Fruit fly (Drosophila melanogaster) whole organism, wandering third instar larva: Measurements from ENCODE around the gene tai.
A peak's percentile ranks its signal among the peaks of the same experiment; 100 is the strongest.

ENCODE experiments used
- Abd-B ChIP-seq: fragments of >200 bp; optimal IDR thresholded peaks from 2 replicates; lab custom pipeline; 2017; ENCODE audit warnings: missing biosample characterization, missing genetic modification characterization
- CG32264 ChIP-seq: fragments of 200-800 bp; sonication (Bioruptor generic); optimal IDR thresholded peaks from 2 replicates; lab custom pipeline; 2016; ENCODE audit warnings: missing biosample characterization, missing genetic modification characterization
- CG9705 ChIP-seq: fragments of 200-800 bp; sonication (Bioruptor generic); optimal IDR thresholded peaks from 2 replicates; lab custom pipeline; 2018; ENCODE audit warnings: missing biosample characterization, mild to moderate bottlenecking, missing genetic modification characterization
- CrebA ChIP-seq: fragments of 200-800 bp; sonication (Bioruptor generic); optimal IDR thresholded peaks from 2 replicates; lab custom pipeline; 2016; ENCODE audit warnings: missing biosample characterization, mild to moderate bottlenecking, missing genetic modification characterization, borderline replicate concordance
- Dfd ChIP-seq: fragments of >200 bp; optimal IDR thresholded peaks from 2 replicates; lab custom pipeline; 2017; ENCODE audit warnings: missing biosample characterization, missing genetic modification characterization
- Dif ChIP-seq: fragments of 200-275, 200-300 bp; sonication (Bioruptor generic); optimal IDR thresholded peaks from 2 replicates; lab custom pipeline; 2018; ENCODE audit warnings: missing biosample characterization, missing genetic modification characterization; ENCODE audit not compliant: partially characterized antibody
- GATAd ChIP-seq: sonication (Bioruptor generic); optimal IDR thresholded peaks from 2 replicates; lab custom pipeline; 2016; ENCODE audit warnings: missing biosample characterization, missing genetic modification characterization
- HLH106 ChIP-seq: fragments of 200-800 bp; optimal IDR thresholded peaks from 3 replicates; lab custom pipeline; 2019; ENCODE audit warnings: missing biosample characterization, mild to moderate bottlenecking, missing genetic modification characterization, moderate library complexity
- Hnf4 ChIP-seq: fragments of 200-800 bp; sonication (Bioruptor generic); optimal IDR thresholded peaks from 2 replicates; lab custom pipeline; 2016; ENCODE audit warnings: missing biosample characterization, mild to moderate bottlenecking, missing genetic modification characterization
- Hr78 ChIP-seq: fragments of >200 bp; optimal IDR thresholded peaks from 2 replicates; lab custom pipeline; 2017; ENCODE audit warnings: missing biosample characterization, missing genetic modification characterization
- Hr83 ChIP-seq: fragments of 200-300 bp; sonication (Bioruptor generic); optimal IDR thresholded peaks from 2 replicates; lab custom pipeline; 2016; ENCODE audit warnings: missing biosample characterization, mild to moderate bottlenecking, missing genetic modification characterization, moderate library complexity; ENCODE audit not compliant: poor library complexity, severe bottlenecking
- Jra ChIP-seq: sonication (Bioruptor generic); optimal IDR thresholded peaks from 2 replicates; lab custom pipeline; 2016; ENCODE audit warnings: missing biosample characterization, missing genetic modification characterization
- Mio ChIP-seq: sonication (Bioruptor generic); optimal IDR thresholded peaks from 2 replicates; lab custom pipeline; 2016; ENCODE audit warnings: missing biosample characterization, missing genetic modification characterization
- Myc ChIP-seq: fragments of >200 bp; optimal IDR thresholded peaks from 2 replicates; lab custom pipeline; 2017
- N ChIP-seq: fragments of >200 bp; optimal IDR thresholded peaks from 2 replicates; lab custom pipeline; 2018; ENCODE audit warnings: missing biosample characterization, missing external identifiers, missing genetic modification characterization
- OdsH ChIP-seq: fragments of 200-800 bp; sonication (Bioruptor generic); optimal IDR thresholded peaks from 2 replicates; lab custom pipeline; 2016; ENCODE audit warnings: missing biosample characterization, mild to moderate bottlenecking, missing genetic modification characterization
- Rel ChIP-seq, 2 experiments: fragments of 200-800 bp; sonication (Bioruptor generic) in 1 of 2; optimal IDR thresholded peaks; 2 replicates in 1 of 2; 3 replicates in 1 of 2; lab custom pipeline; 2016 to 2019; ENCODE audit warnings: mild to moderate bottlenecking in 2 of 2, missing biosample characterization in 2 of 2, missing genetic modification characterization in 2 of 2, moderate library complexity in 1 of 2
- Sp1 ChIP-seq: fragments of 200-800 bp; sonication (Bioruptor generic); optimal IDR thresholded peaks from 3 replicates; lab custom pipeline; 2019; ENCODE audit warnings: missing biosample characterization, mild to moderate bottlenecking, missing genetic modification characterization, moderate library complexity
- Vsx2 ChIP-seq: fragments of 200-300, 225-300 bp; sonication (Bioruptor generic); optimal IDR thresholded peaks from 2 replicates; lab custom pipeline; 2018; ENCODE audit warnings: missing biosample characterization, missing genetic modification characterization; ENCODE audit not compliant: partially characterized antibody
- br ChIP-seq: fragments of 200-800 bp; sonication (Bioruptor generic); optimal IDR thresholded peaks from 2 replicates; lab custom pipeline; 2016; ENCODE audit warnings: missing biosample characterization, missing genetic modification characterization
- brk ChIP-seq: fragments of 200-800 bp; sonication (Bioruptor generic); optimal IDR thresholded peaks from 2 replicates; lab custom pipeline; 2016; ENCODE audit warnings: missing biosample characterization, mild to moderate bottlenecking, missing genetic modification characterization
- dl ChIP-seq, 2 experiments: fragments of 175-275, 200-275 bp in 1 of 2; fragments of 200-275 bp in 1 of 2; sonication (Bioruptor generic); optimal IDR thresholded peaks; lab custom pipeline; 2018; ENCODE audit warnings: mild to moderate bottlenecking in 2 of 2, missing biosample characterization in 2 of 2, missing genetic modification characterization in 2 of 2, moderate library complexity in 2 of 2; ENCODE audit not compliant: partially characterized antibody in 2 of 2, insufficient read depth in 1 of 2
- dmrt93B ChIP-seq: fragments of 200-800 bp; sonication (Bioruptor generic); optimal IDR thresholded peaks from 2 replicates; lab custom pipeline; 2018; ENCODE audit warnings: missing biosample characterization, mild to moderate bottlenecking, missing genetic modification characterization
- dsf ChIP-seq: sonication (Bioruptor generic); optimal IDR thresholded peaks from 2 replicates; lab custom pipeline; 2016; ENCODE audit warnings: missing biosample characterization, missing genetic modification characterization, borderline replicate concordance
- ey ChIP-seq: fragments of 200-800 bp; sonication (Bioruptor generic); optimal IDR thresholded peaks from 2 replicates; lab custom pipeline; 2016; ENCODE audit warnings: missing biosample characterization, missing genetic modification characterization
- foxo ChIP-seq, 2 experiments: fragments of 200-800 bp; sonication (Bioruptor generic); optimal IDR thresholded peaks; 2 replicates in 1 of 2; 3 replicates in 1 of 2; lab custom pipeline; 2016 to 2017; ENCODE audit warnings: missing biosample characterization in 2 of 2, missing genetic modification characterization in 2 of 2
- fru ChIP-seq: fragments of 200-800 bp; sonication (Bioruptor generic); optimal IDR thresholded peaks from 3 replicates; lab custom pipeline; 2016; ENCODE audit warnings: missing biosample characterization, mild to moderate bottlenecking, missing genetic modification characterization
- h ChIP-seq: fragments of 200-800 bp; sonication (Bioruptor generic); optimal IDR thresholded peaks from 3 replicates; lab custom pipeline; 2016; ENCODE audit warnings: missing biosample characterization, mild to moderate bottlenecking, missing genetic modification characterization
- jim ChIP-seq: fragments of 175-275, 200-325 bp; sonication (Bioruptor generic); optimal IDR thresholded peaks from 2 replicates; lab custom pipeline; 2016; ENCODE audit warnings: missing biosample characterization, mild to moderate bottlenecking, missing genetic modification characterization
- lola ChIP-seq: fragments of >200 bp; optimal IDR thresholded peaks from 2 replicates; lab custom pipeline; 2017; ENCODE audit warnings: missing biosample characterization, missing genetic modification characterization
- pan ChIP-seq: fragments of >200 bp; optimal IDR thresholded peaks from 2 replicates; lab custom pipeline; 2017
- psq ChIP-seq: fragments of 200-800 bp; sonication (Bioruptor generic); optimal IDR thresholded peaks from 3 replicates; lab custom pipeline; 2017; ENCODE audit warnings: missing biosample characterization, mild to moderate bottlenecking, missing genetic modification characterization, moderate library complexity
- rgr ChIP-seq: fragments of 200-800 bp; sonication (Bioruptor generic); optimal IDR thresholded peaks from 3 replicates; lab custom pipeline; 2016; ENCODE audit warnings: missing biosample characterization, mild to moderate bottlenecking, missing genetic modification characterization
- sage ChIP-seq: fragments of 200-800 bp; sonication (Bioruptor generic); optimal IDR thresholded peaks from 2 replicates; lab custom pipeline; 2016; ENCODE audit warnings: missing biosample characterization, mild to moderate bottlenecking, missing genetic modification characterization
- sv ChIP-seq: fragments of 200-800 bp; sonication (Bioruptor generic); optimal IDR thresholded peaks from 3 replicates; lab custom pipeline; 2016; ENCODE audit warnings: missing biosample characterization, missing genetic modification characterization
- tai ChIP-seq: sonication (Bioruptor generic); optimal IDR thresholded peaks from 2 replicates; lab custom pipeline; 2016; ENCODE audit warnings: missing biosample characterization, missing genetic modification characterization
- usp ChIP-seq: fragments of >200 bp; optimal IDR thresholded peaks from 2 replicates; lab custom pipeline; 2017; ENCODE audit warnings: missing biosample characterization, missing genetic modification characterization
- woc ChIP-seq: sonication (Bioruptor generic); optimal IDR thresholded peaks from 2 replicates; lab custom pipeline; 2016; ENCODE audit warnings: missing biosample characterization, mild to moderate bottlenecking, missing genetic modification characterization

The tai gene

dm6 chr2L:9164797-9165196, 1.8 kb upstream of the tai start:
- TF ChIP-seq Hnf4 (GFP tag; lab: Kevin White, UChicago) (no peak), Jra (GFP tag; lab: Kevin White, UChicago) (no peak), br (GFP tag; lab: Kevin White, UChicago) (no peak), brk (no peak), h (GFP tag; lab: Kevin White, UChicago) (no peak), HLH106 (tag; lab: Kevin White, UChicago) (no peak), Vsx2 (no peak)
- TF ChIP-seq, all 38 proteins: peak for 0

- TF ChIP-seq fru (GFP tag; lab: Kevin White, UChicago) (no peak), Dif (GFP tag; lab: Kevin White, UChicago) (peak; percentile 9), rgr (GFP tag; lab: Kevin White, UChicago) (no peak)
Measured at dm6 chr2L:9167001-9167400, 423 bp downstream of the tai start.

dm6 chr2L:9168014-9168651, 1.6 kb downstream of the tai start:
- TF ChIP-seq h (GFP tag; lab: Kevin White, UChicago) (peak; percentile 92), dmrt93B (GFP tag; lab: Kevin White, UChicago) (peak; percentile 56), lola (no peak), CrebA (peak; percentile 41), dsf (GFP tag; lab: Kevin White, UChicago) (peak; percentile 10), sv (GFP tag; lab: Kevin White, UChicago) (peak; percentile 37), Sp1 (GFP tag; lab: Kevin White, UChicago) (peak; percentile 87), sage (GFP tag; lab: Kevin White, UChicago) (peak; percentile 85), OdsH (GFP tag; lab: Kevin White, UChicago) (peak; percentile 91), Dfd (GFP tag; lab: Kevin White, UChicago) (no peak), tai (GFP tag; lab: Kevin White, UChicago) (peak; percentile 95), dl (GFP tag; optimal IDR thresholded peaks at IDR 0.05; lab: Kevin White, UChicago; ENCODE audit: insufficient read depth in 1 of 2, partially characterized antibody in 2 of 2) (no peak), Myc (no peak), psq (GFP tag; lab: Kevin White, UChicago) (peak; percentile 83), GATAd (GFP tag; lab: Kevin White, UChicago) (peak; percentile 29), Hr78 (GFP tag; lab: Kevin White, UChicago) (no peak), HLH106 (tag; lab: Kevin White, UChicago) (peak; percentile 82), foxo (GFP tag; optimal IDR thresholded peaks at IDR 0.05; lab: Kevin White, UChicago) (peak in 1 of 2 experiments; percentile 92), ey (GFP tag; lab: Kevin White, UChicago) (peak; percentile 81), Mio (GFP tag; lab: Kevin White, UChicago) (peak; percentile 15), Rel (GFP tag; optimal IDR thresholded peaks at IDR 0.05; lab: Kevin White, UChicago) (peak; percentile 75), Rel (tag; optimal IDR thresholded peaks at IDR 0.05; lab: Kevin White, UChicago) (peak; percentile 65), br (GFP tag; lab: Kevin White, UChicago) (peak; percentile 85), N (no peak), woc (GFP tag; lab: Kevin White, UChicago) (peak; percentile 78), Abd-B (GFP tag; lab: Kevin White, UChicago) (no peak), jim (GFP tag; lab: Kevin White, UChicago) (no peak), Hr83 (GFP tag; lab: Kevin White, UChicago) (no peak), fru (GFP tag; lab: Kevin White, UChicago) (peak; percentile 87), Dif (GFP tag; lab: Kevin White, UChicago) (no peak), Hnf4 (GFP tag; lab: Kevin White, UChicago) (peak; percentile 84), CG32264 (GFP tag; lab: Kevin White, UChicago) (peak; percentile 70), CG9705 (GFP tag; lab: Kevin White, UChicago) (peak; percentile 48), Vsx2 (no peak), usp (no peak), rgr (GFP tag; lab: Kevin White, UChicago) (peak; percentile 92), brk (peak; percentile 73), Jra (GFP tag; lab: Kevin White, UChicago) (peak; percentile 62), pan (lab: Kevin White, UChicago) (no peak)
